Worm (Caenorhabditis elegans): ENCODE measurements around the gene his-71.

his-71 gene

ce11 chrX:7982047-7982446, at the start of gene his-71:
Gene his-71, minus strand, starts transcription at chrX:7982070.
- no peak for TF ChIP-seq skn-1 (tag; optimal IDR thresholded peaks at IDR 0.05)
- TF ChIP-seq lsy-2 (tag; optimal IDR thresholded peaks at IDR 0.05) = no peak
- peak; percentile 17 for TF ChIP-seq C34F6.9 (tag; optimal IDR thresholded peaks at IDR 0.05)
- no peak for TF ChIP-seq peb-1 (tag; optimal IDR thresholded peaks at IDR 0.05)
- TF ChIP-seq snpc-4 (tag; optimal IDR thresholded peaks at IDR 0.05) = no peak
- TF ChIP-seq lin-13 (GFP tag; optimal IDR thresholded peaks at IDR 0.05) = no peak
- TF ChIP-seq elt-1 (tag; optimal IDR thresholded peaks at IDR 0.05) = no peak
- TF ChIP-seq nhr-77 (tag; optimal IDR thresholded peaks at IDR 0.05) = no peak
- no peak for TF ChIP-seq mbf-1 (tag; optimal IDR thresholded peaks at IDR 0.05)

- no peak for TF ChIP-seq unc-55 (GFP tag; optimal IDR thresholded peaks at IDR 0.05)
- TF ChIP-seq unc-62 (GFP tag; optimal IDR thresholded peaks at IDR 0.05) = no peak
- TF ChIP-seq snpc-4 (tag; optimal IDR thresholded peaks at IDR 0.05) = no peak
- no peak for TF ChIP-seq blmp-1 (tag; optimal IDR thresholded peaks at IDR 0.05; ENCODE audit: insufficient read depth)
- no peak for TF ChIP-seq unc-39 (tag; optimal IDR thresholded peaks at IDR 0.05)
- no peak for TF ChIP-seq skn-1 (tag; optimal IDR thresholded peaks at IDR 0.05)
- TF ChIP-seq nhr-12 (tag; optimal IDR thresholded peaks at IDR 0.05) = no peak
Observed at ce11 chrX:8030032-8030431, 48.2 kb upstream of the his-71 start.

- TF ChIP-seq lsy-2 (tag; optimal IDR thresholded peaks at IDR 0.05) = peak in 1 of 2 experiments; percentile 77
- peak; percentile 63 for TF ChIP-seq fos-1 (tag; optimal IDR thresholded peaks at IDR 0.05)
- no peak for TF ChIP-seq mab-5 (tag; optimal IDR thresholded peaks at IDR 0.05)
- peak; percentile 14 for TF ChIP-seq snpc-4 (tag; optimal IDR thresholded peaks at IDR 0.05)
- TF ChIP-seq sma-3 (GFP tag; optimal IDR thresholded peaks at IDR 0.05) = peak; percentile 76
- no peak for TF ChIP-seq ztf-11 (tag; optimal IDR thresholded peaks at IDR 0.05)
- no peak for TF ChIP-seq peb-1 (tag; optimal IDR thresholded peaks at IDR 0.05)
- no peak for TF ChIP-seq nhr-23 (tag; optimal IDR thresholded peaks at IDR 0.05)
- TF ChIP-seq blmp-1 (tag; optimal IDR thresholded peaks at IDR 0.05; ENCODE audit: insufficient read depth) = peak; percentile 65
- TF ChIP-seq nhr-10 (tag; optimal IDR thresholded peaks at IDR 0.05) = no peak
- TF ChIP-seq elt-1 (tag; optimal IDR thresholded peaks at IDR 0.05) = no peak
- no peak for TF ChIP-seq alr-1 (tag; optimal IDR thresholded peaks at IDR 0.05)
- peak; percentile 77 for TF ChIP-seq ztf-4 (tag; optimal IDR thresholded peaks at IDR 0.05)
- peak; percentile 86 for TF ChIP-seq sem-4 (tag; optimal IDR thresholded peaks at IDR 0.05)
- peak; percentile 69 for TF ChIP-seq sma-9 (GFP tag; optimal IDR thresholded peaks at IDR 0.05)
- no peak for TF ChIP-seq sma-9 (tag; optimal IDR thresholded peaks at IDR 0.05)
- TF ChIP-seq unc-55 (GFP tag; optimal IDR thresholded peaks at IDR 0.05) = no peak
- no peak for TF ChIP-seq nhr-12 (tag; optimal IDR thresholded peaks at IDR 0.05)
- TF ChIP-seq gmeb-1 (tag; optimal IDR thresholded peaks at IDR 0.05) = peak; percentile 56
- peak in 1 of 2 experiments; percentile 2 for TF ChIP-seq mdl-1 (tag; optimal IDR thresholded peaks at IDR 0.05)
- peak; percentile 28 for TF ChIP-seq egl-27 (tag; optimal IDR thresholded peaks at IDR 0.05)
- no peak for TF ChIP-seq ceh-82 (tag; optimal IDR thresholded peaks at IDR 0.05)
- TF ChIP-seq unc-39 (tag; optimal IDR thresholded peaks at IDR 0.05) = no peak
- TF ChIP-seq Y55F3AM.14 (GFP tag; optimal IDR thresholded peaks at IDR 0.05) = no peak
- TF ChIP-seq ZK546.5 (tag; optimal IDR thresholded peaks at IDR 0.05) = no peak
- TF ChIP-seq nhr-21 (tag; optimal IDR thresholded peaks at IDR 0.05) = peak; percentile 57
- no peak for TF ChIP-seq lin-39 (tag; optimal IDR thresholded peaks at IDR 0.05)
- TF ChIP-seq nhr-6 (tag; optimal IDR thresholded peaks at IDR 0.05) = peak; percentile 21
- peak; percentile 73 for TF ChIP-seq lin-11 (tag; optimal IDR thresholded peaks at IDR 0.05)
- peak; percentile 22 for TF ChIP-seq ama-1 (optimal IDR thresholded peaks at IDR 0.05)
- TF ChIP-seq unc-62 (GFP tag; optimal IDR thresholded peaks at IDR 0.05) = no peak
- TF ChIP-seq zag-1 (tag; optimal IDR thresholded peaks at IDR 0.05) = no peak
- TF ChIP-seq R02D3.7 (tag; optimal IDR thresholded peaks at IDR 0.05) = no peak
- TF ChIP-seq crh-2 (tag; optimal IDR thresholded peaks at IDR 0.05) = peak; percentile 73
- TF ChIP-seq mbf-1 (tag; optimal IDR thresholded peaks at IDR 0.05) = no peak
- TF ChIP-seq nhr-77 (tag; optimal IDR thresholded peaks at IDR 0.05) = no peak
- TF ChIP-seq ceh-16 (tag; optimal IDR thresholded peaks at IDR 0.05) = no peak
- TF ChIP-seq nhr-129 (tag; optimal IDR thresholded peaks at IDR 0.05) = peak; percentile 83
- TF ChIP-seq aly-2 (tag; optimal IDR thresholded peaks at IDR 0.05) = no peak
- TF ChIP-seq nhr-237 (tag; optimal IDR thresholded peaks at IDR 0.05) = no peak
- TF ChIP-seq dmd-4 (tag; optimal IDR thresholded peaks at IDR 0.05) = no peak
- peak; percentile 82 for TF ChIP-seq nhr-25 (tag; optimal IDR thresholded peaks at IDR 0.05)
- TF ChIP-seq nhr-11 (tag; optimal IDR thresholded peaks at IDR 0.05) = no peak
- TF ChIP-seq elt-3 (tag; optimal IDR thresholded peaks at IDR 0.05) = no peak
- TF ChIP-seq C34F6.9 (tag; optimal IDR thresholded peaks at IDR 0.05) = peak; percentile 58
- no peak for TF ChIP-seq ztf-1 (GFP tag; conservative IDR thresholded peaks at IDR 0.05)
- peak; percentile 67 for TF ChIP-seq lin-13 (GFP tag; optimal IDR thresholded peaks at IDR 0.05)
- no peak for TF ChIP-seq skn-1 (tag; optimal IDR thresholded peaks at IDR 0.05)
- TF ChIP-seq F13H6.1 (tag; optimal IDR thresholded peaks at IDR 0.05) = peak; percentile 61
Observed at ce11 chrX:8029080-8029479, 47.2 kb upstream of the his-71 start, which contains the start of gene C34D10.1. Gene C34D10.1, plus strand, starts transcription at chrX:8029479.

Data from whole organism, L2 larva.